Worm (Caenorhabditis elegans): ENCODE results near the gene cyp-31A3.

The cyp-31A3 gene

DNA sequence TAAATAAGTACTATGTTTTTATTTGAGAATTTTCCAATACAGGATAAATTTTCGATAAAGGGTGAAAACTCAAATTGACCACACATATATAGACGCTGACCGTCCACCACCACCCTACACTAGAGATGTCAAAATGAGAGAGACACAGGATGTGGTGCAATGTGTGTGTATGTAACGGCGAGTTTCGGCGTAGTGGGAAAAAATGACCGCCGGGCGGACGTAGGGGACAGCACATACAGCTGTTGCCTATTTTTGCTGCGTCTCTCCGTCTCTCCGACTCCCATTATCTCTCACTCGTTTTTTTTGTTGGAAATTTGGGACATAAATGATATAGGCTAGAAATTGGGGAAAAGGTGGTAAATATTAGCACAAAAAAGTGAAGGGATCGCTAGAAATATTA is 20.3 kb downstream of the cyp-31A3 start:
- TF ChIP-seq hlh-1 (tag; optimal IDR thresholded peaks at IDR 0.05) (peak; percentile 73), ztf-11 (tag; optimal IDR thresholded peaks at IDR 0.05) (peak; percentile 19), cnd-1 (tag; optimal IDR thresholded peaks at IDR 0.05) (peak; percentile 42), mls-2 (tag; optimal IDR thresholded peaks at IDR 0.05) (peak; percentile 36), bed-3 (GFP tag; optimal IDR thresholded peaks at IDR 0.05) (no peak), sptf-1 (tag; optimal IDR thresholded peaks at IDR 0.05) (peak; percentile 55), nhr-2 (tag; optimal IDR thresholded peaks at IDR 0.05) (peak; percentile 75), unc-120 (tag; optimal IDR thresholded peaks at IDR 0.05; ENCODE audit: poor library complexity, severe bottlenecking) (peak; percentile 57), pha-4 (tag; optimal IDR thresholded peaks at IDR 0.05) (no peak), elt-1 (tag; optimal IDR thresholded peaks at IDR 0.05; ENCODE audit: borderline replicate concordance, insufficient read depth) (no peak)

DNA sequence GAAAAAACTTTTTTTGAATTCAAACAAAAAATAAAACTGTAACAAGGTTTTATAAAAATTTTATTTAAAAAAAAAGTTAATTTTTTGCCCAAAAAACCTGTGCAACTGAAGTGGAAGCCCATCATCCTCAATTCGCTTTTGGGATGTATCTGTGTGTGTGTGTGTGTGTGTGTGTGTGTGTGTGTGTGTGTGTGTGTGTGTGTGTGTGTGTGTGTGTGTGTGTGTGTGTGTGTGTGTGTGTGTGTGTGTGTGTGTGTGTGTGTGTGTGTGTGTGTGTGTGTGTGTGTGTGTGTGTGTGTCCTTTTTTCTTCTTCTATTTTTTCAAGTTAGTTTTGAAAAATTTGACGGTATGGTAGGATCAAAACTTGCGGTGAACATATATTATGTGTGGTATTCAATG is 23.8 kb downstream of the cyp-31A3 start:
- peak; percentile 35 for TF ChIP-seq sptf-1 (tag; optimal IDR thresholded peaks at IDR 0.05)
- TF ChIP-seq cnd-1 (tag; optimal IDR thresholded peaks at IDR 0.05): peak; percentile 60
- TF ChIP-seq M03D4.4 (tag; optimal IDR thresholded peaks at IDR 0.05): peak; percentile 22

DNA sequence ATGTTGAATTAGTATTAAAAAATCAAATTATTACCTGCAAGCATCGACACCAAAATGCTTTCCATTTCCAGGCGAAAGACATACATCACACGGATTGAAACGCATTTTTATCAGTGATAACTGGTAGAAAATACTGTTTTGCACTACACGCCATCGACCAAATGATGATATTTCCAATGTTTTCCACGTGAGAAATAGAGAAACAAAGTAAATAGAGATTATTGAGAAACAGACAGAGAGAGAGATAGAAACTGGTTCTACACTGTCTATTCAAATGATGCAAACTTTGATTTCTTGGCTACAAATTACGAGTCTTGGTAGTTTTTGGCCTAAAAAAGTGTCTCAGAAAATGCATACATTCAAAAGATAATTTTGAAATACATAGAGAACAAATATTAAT is 27.5 kb downstream of the cyp-31A3 start, which contains the start of gene nhr-104:
TSS of gene nhr-104 (minus strand) at position 361 of the 400 bp plus-strand sequence.
- peak; percentile 22 for TF ChIP-seq nhr-237 (tag; optimal IDR thresholded peaks at IDR 0.05)
- TF ChIP-seq zip-8 (tag; optimal IDR thresholded peaks at IDR 0.05): no peak

- TF ChIP-seq nhr-12 (tag; optimal IDR thresholded peaks at IDR 0.05) (no peak), snpc-4 (tag; optimal IDR thresholded peaks at IDR 0.05) (no peak), M03D4.4 (tag; optimal IDR thresholded peaks at IDR 0.05) (no peak), flh-1 (GFP tag; optimal IDR thresholded peaks at IDR 0.05) (no peak), nhr-2 (tag; optimal IDR thresholded peaks at IDR 0.05) (no peak), ces-1 (GFP tag; optimal IDR thresholded peaks at IDR 0.05) (no peak), sem-2 (GFP tag; optimal IDR thresholded peaks at IDR 0.05) (no peak), unc-39 (tag; optimal IDR thresholded peaks at IDR 0.05) (no peak), sptf-1 (tag; optimal IDR thresholded peaks at IDR 0.05) (no peak), ceh-83 (GFP tag; optimal IDR thresholded peaks at IDR 0.05) (no peak), ceh-43 (GFP tag; optimal IDR thresholded peaks at IDR 0.05) (no peak), lin-32 (GFP tag; optimal IDR thresholded peaks at IDR 0.05) (no peak), lin-13 (tag; optimal IDR thresholded peaks at IDR 0.05) (no peak), hlh-1 (tag; optimal IDR thresholded peaks at IDR 0.05) (no peak), pha-4 (tag; optimal IDR thresholded peaks at IDR 0.05) (no peak), elt-3 (tag; optimal IDR thresholded peaks at IDR 0.05) (no peak), ceh-39 (tag; optimal IDR thresholded peaks at IDR 0.05) (no peak), blmp-1 (tag; optimal IDR thresholded peaks at IDR 0.05) (no peak), ztf-11 (tag; optimal IDR thresholded peaks at IDR 0.05) (no peak), mep-1 (tag; optimal IDR thresholded peaks at IDR 0.05) (no peak)
These were observed 28.6 kb downstream of the cyp-31A3 start, which contains the start of gene R11E3.1 for ce11 chrIV:4789445-4789844. TSS of gene R11E3.1 (plus strand) at chrIV:4789745.

- no peak for TF ChIP-seq ham-2 (GFP tag; optimal IDR thresholded peaks at IDR 0.05)
- no peak for TF ChIP-seq hlh-1 (tag; optimal IDR thresholded peaks at IDR 0.05)
- no peak for TF ChIP-seq blmp-1 (tag; optimal IDR thresholded peaks at IDR 0.05)
- TF ChIP-seq sem-2 (GFP tag; optimal IDR thresholded peaks at IDR 0.05): no peak
- TF ChIP-seq mep-1 (tag; optimal IDR thresholded peaks at IDR 0.05): no peak
- no peak for TF ChIP-seq ceh-39 (tag; optimal IDR thresholded peaks at IDR 0.05)
- no peak for TF ChIP-seq pha-4 (tag; optimal IDR thresholded peaks at IDR 0.05)
These were observed 34.3 kb downstream of the cyp-31A3 start for ce11 chrIV:4795111-4795510.

- TF ChIP-seq lsy-2 (tag; optimal IDR thresholded peaks at IDR 0.05) (peak; percentile 31), elt-3 (tag; optimal IDR thresholded peaks at IDR 0.05) (no peak), mep-1 (tag; optimal IDR thresholded peaks at IDR 0.05) (peak; percentile 0), ceh-83 (GFP tag; optimal IDR thresholded peaks at IDR 0.05) (peak; percentile 14), nhr-237 (tag; optimal IDR thresholded peaks at IDR 0.05) (peak; percentile 12), ceh-39 (tag; optimal IDR thresholded peaks at IDR 0.05) (peak; percentile 89), bed-3 (GFP tag; optimal IDR thresholded peaks at IDR 0.05) (no peak), ces-1 (GFP tag; optimal IDR thresholded peaks at IDR 0.05) (peak; percentile 63)
These were observed 38.3 kb downstream of the cyp-31A3 start, which contains the start of gene eor-1 for ce11 chrIV:4799114-4799513. TSS of gene eor-1 (minus strand) at chrIV:4799178.

Data from whole organism, mixed stage, embryonic.